Worm (Caenorhabditis elegans): Measurements from ENCODE around the gene aexr-1.

- no peak for TF ChIP-seq aly-2 (tag; optimal IDR thresholded peaks at IDR 0.05)
- TF ChIP-seq unc-62 (GFP tag; optimal IDR thresholded peaks at IDR 0.05), result no peak
- no peak for TF ChIP-seq egl-27 (tag; optimal IDR thresholded peaks at IDR 0.05)
- no peak for TF ChIP-seq daf-12 (tag; optimal IDR thresholded peaks at IDR 0.05)
- TF ChIP-seq nhr-76 (tag; optimal IDR thresholded peaks at IDR 0.05), result no peak
- no peak for TF ChIP-seq ztf-11 (tag; optimal IDR thresholded peaks at IDR 0.05)
These were observed 38.0 kb downstream of the aexr-1 start, which contains the start of gene ttr-6 for ce11 chrX:6597089-6597488.
